Fruit fly (Drosophila melanogaster) S2 (cell line): ENCODE results near the gene cype.

ENCODE experiments used
- CG8478 ChIP-seq: fragments of >200 bp; optimal IDR thresholded peaks from 2 replicates; lab custom pipeline; 2018
- CTCF ChIP-seq, 2 experiments: fragments of >200 bp; optimal IDR thresholded peaks; 2 replicates each; lab custom pipeline; 2018

DNA sequence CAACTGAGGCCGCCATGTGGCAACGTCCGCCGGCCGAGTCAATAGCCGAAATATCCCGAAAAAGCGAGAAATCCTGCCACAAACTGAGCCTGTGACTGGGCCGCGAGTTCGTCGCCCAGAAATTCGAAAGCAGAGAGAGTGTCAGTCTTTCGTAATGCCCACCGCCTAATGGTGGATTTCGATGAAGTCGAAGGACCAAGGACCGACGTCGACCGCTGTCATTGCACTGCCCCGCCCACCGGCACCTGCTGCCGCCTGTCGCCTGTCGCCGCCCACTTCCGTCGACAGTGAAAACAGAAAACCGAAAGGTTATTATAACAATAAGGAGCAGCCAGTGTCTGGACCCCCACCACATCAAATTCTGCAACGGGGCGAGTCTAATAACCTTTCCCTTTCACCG, 40.5 kb upstream of the cype start:
- TF ChIP-seq CG8478 (lab: Kevin White, UChicago), result no peak
- no peak for TF ChIP-seq CTCF (optimal IDR thresholded peaks at IDR 0.05; lab: Kevin White, UChicago)
